Fruit fly (Drosophila melanogaster) whole organism, pupa: ENCODE data around the gene Ctr1A.
A peak's percentile ranks its signal among the peaks of the same experiment; 100 is the strongest.

Experiments
- CG10348 ChIP-seq: fragments of 200-800 bp; sonication (Bioruptor generic); IDR thresholded peaks from 2 replicates; pipeline ENCODE4 v1.3.6; 2022; ENCODE audit warnings: missing biosample characterization, missing genetic modification characterization
- CG12605 ChIP-seq: fragments of 200-800 bp; sonication (Bioruptor generic); IDR thresholded peaks from 2 replicates; pipeline ENCODE4 v1.3.6; 2022; ENCODE audit warnings: missing biosample characterization, missing genetic modification characterization
- CG13204 ChIP-seq: fragments of 200-800 bp; sonication (Bioruptor generic); optimal IDR thresholded peaks from 2 replicates; lab custom pipeline; 2018; ENCODE audit warnings: missing biosample characterization, mild to moderate bottlenecking, missing genetic modification characterization, moderate library complexity
- CG14655 ChIP-seq: fragments of 200-800 bp; sonication (Bioruptor generic); optimal IDR thresholded peaks from 3 replicates; lab custom pipeline; 2017; ENCODE audit warnings: mild to moderate bottlenecking, missing biosample characterization, missing genetic modification reagents, missing genetic modification characterization
- CG15710 ChIP-seq: fragments of 200-800 bp; sonication (Bioruptor generic); optimal IDR thresholded peaks from 2 replicates; lab custom pipeline; 2018; ENCODE audit warnings: missing biosample characterization, mild to moderate bottlenecking, missing genetic modification characterization, moderate library complexity
- CG17806 ChIP-seq: fragments of 200-800 bp; sonication (Bioruptor generic); optimal IDR thresholded peaks from 2 replicates; lab custom pipeline; 2018; ENCODE audit warnings: missing biosample characterization, mild to moderate bottlenecking, missing genetic modification characterization, moderate library complexity
- CG32121 ChIP-seq: fragments of 200-800 bp; sonication (Bioruptor generic); IDR thresholded peaks from 2 replicates; pipeline ENCODE4 v1.3.6; 2022; ENCODE audit warnings: missing biosample characterization, missing genetic modification characterization
- CG34367 ChIP-seq: fragments of 200-800 bp; sonication (Bioruptor generic); optimal IDR thresholded peaks from 2 replicates; lab custom pipeline; 2018; ENCODE audit warnings: missing biosample characterization, mild to moderate bottlenecking, missing genetic modification characterization
- CG4496 ChIP-seq: fragments of 200-800 bp; sonication (Bioruptor generic); IDR thresholded peaks from 3 replicates; pipeline ENCODE4 v1.3.6; 2022; ENCODE audit warnings: missing biosample characterization, missing genetic modification characterization
- CG8159 ChIP-seq: fragments of 200-800 bp; sonication (Bioruptor generic); optimal IDR thresholded peaks from 3 replicates; lab custom pipeline; 2018; ENCODE audit warnings: missing biosample characterization, mild to moderate bottlenecking, missing genetic modification characterization, moderate library complexity
- CG8301 ChIP-seq: fragments of 200-800 bp; sonication (Bioruptor generic); optimal IDR thresholded peaks from 2 replicates; lab custom pipeline; 2018; ENCODE audit warnings: missing biosample characterization, mild to moderate bottlenecking, missing genetic modification characterization
- CG9948 ChIP-seq: fragments of 200-800 bp; sonication (Bioruptor generic); optimal IDR thresholded peaks from 2 replicates; lab custom pipeline; 2018; ENCODE audit warnings: missing biosample characterization, mild to moderate bottlenecking, missing genetic modification characterization, moderate library complexity
- D1 ChIP-seq: fragments of 200-800 bp; sonication (Bioruptor generic); optimal IDR thresholded peaks from 2 replicates; lab custom pipeline; 2018; ENCODE audit warnings: missing biosample characterization, mild to moderate bottlenecking, missing genetic modification characterization, moderate library complexity
- EcR ChIP-seq: fragments of 200-800 bp; sonication (Bioruptor generic); optimal IDR thresholded peaks from 3 replicates; lab custom pipeline; 2019; ENCODE audit warnings: missing biosample characterization, missing genetic modification characterization, mild to moderate bottlenecking, moderate library complexity, missing genetic modification reagents
- Ets98B ChIP-seq: fragments of 200-800 bp; sonication (Bioruptor generic); IDR thresholded peaks from 2 replicates; pipeline ENCODE4 v1.3.6; 2022; ENCODE audit warnings: missing biosample characterization, missing genetic modification characterization
- Pif1A ChIP-seq: fragments of 200-800 bp; sonication (Bioruptor generic); optimal IDR thresholded peaks from 3 replicates; lab custom pipeline; 2016; ENCODE audit warnings: missing biosample characterization, missing genetic modification characterization
- Pif1B ChIP-seq: fragments of 200-800 bp; sonication (Bioruptor generic); optimal IDR thresholded peaks from 3 replicates; lab custom pipeline; 2016; ENCODE audit warnings: missing biosample characterization, missing genetic modification characterization
- Snoo ChIP-seq: fragments of 200-800 bp; sonication (Bioruptor generic); optimal IDR thresholded peaks from 3 replicates; lab custom pipeline; 2017; ENCODE audit warnings: missing biosample characterization, mild to moderate bottlenecking, missing genetic modification characterization, inconsistent platforms
- fd96Ca ChIP-seq: fragments of 200-800 bp; sonication (Bioruptor generic); IDR thresholded peaks from 3 replicates; pipeline ENCODE4 v1.3.6; 2022; ENCODE audit warnings: missing biosample characterization, missing genetic modification characterization
- gl ChIP-seq: fragments of 200-800 bp; sonication (Bioruptor generic); optimal IDR thresholded peaks from 2 replicates; lab custom pipeline; 2018; ENCODE audit warnings: missing biosample characterization, mild to moderate bottlenecking, missing genetic modification characterization
- rn ChIP-seq: fragments of 200-800 bp; sonication (Bioruptor generic); IDR thresholded peaks from 2 replicates; pipeline ENCODE4 v1.3.6; 2022; ENCODE audit warnings: missing biosample characterization, missing genetic modification characterization

Ctr1A gene

dm6 chrX:6624977-6625591 is 36.4 kb upstream of the Ctr1A start:
- no peak for TF ChIP-seq CG10348 (GFP tag; lab: Robert Waterston, UW)
- no peak for TF ChIP-seq CG15710
- no peak for TF ChIP-seq gl (tag; lab: Kevin White, UChicago)
- TF ChIP-seq CG13204: no peak
- peak; percentile 28 for TF ChIP-seq CG14655 (GFP tag; lab: Kevin White, UChicago)
- no peak for TF ChIP-seq CG12605 (GFP tag; lab: Robert Waterston, UW)
- peak; percentile 5 for TF ChIP-seq CG8301
- no peak for TF ChIP-seq CG32121
- TF ChIP-seq rn (GFP tag; lab: Robert Waterston, UW): no peak
- no peak for TF ChIP-seq EcR (GFP tag; lab: Kevin White, UChicago)
- no peak for TF ChIP-seq fd96Ca (GFP tag; lab: Robert Waterston, UW)
- no peak for TF ChIP-seq D1 (tag; lab: Kevin White, UChicago)
- no peak for TF ChIP-seq Snoo (tag; lab: Kevin White, UChicago)
- TF ChIP-seq CG34367 (tag; lab: Kevin White, UChicago): no peak
- no peak for TF ChIP-seq Pif1A (GFP tag; lab: Kevin White, UChicago)
- peak; percentile 27 for TF ChIP-seq CG9948 (tag; lab: Kevin White, UChicago)
- no peak for TF ChIP-seq CG8159
- no peak for TF ChIP-seq Ets98B (GFP tag; lab: Robert Waterston, UW)
- no peak for TF ChIP-seq Pif1B (GFP tag; lab: Kevin White, UChicago)
- TF ChIP-seq CG17806 (tag; lab: Kevin White, UChicago): peak; percentile 27
- no peak for TF ChIP-seq CG4496

- TF ChIP-seq CG10348 (GFP tag; lab: Robert Waterston, UW) (no peak), CG32121 (peak; percentile 48; the same call in 1 of the 2 replicates), fd96Ca (GFP tag; lab: Robert Waterston, UW) (peak; percentile 78), CG17806 (tag; lab: Kevin White, UChicago) (peak; percentile 16), Pif1A (GFP tag; lab: Kevin White, UChicago) (peak; percentile 78), rn (GFP tag; lab: Robert Waterston, UW) (no peak; the same call in 1 of the 2 replicates), CG15710 (peak; percentile 26), Ets98B (GFP tag; lab: Robert Waterston, UW) (peak; percentile 57), CG9948 (tag; lab: Kevin White, UChicago) (peak; percentile 14), CG8301 (peak; percentile 33), CG13204 (peak; percentile 46), Pif1B (GFP tag; lab: Kevin White, UChicago) (peak; percentile 55), CG14655 (GFP tag; lab: Kevin White, UChicago) (peak; percentile 67), CG4496 (peak; percentile 79), CG12605 (GFP tag; lab: Robert Waterston, UW) (peak; percentile 88), gl (tag; lab: Kevin White, UChicago) (peak; percentile 73), D1 (tag; lab: Kevin White, UChicago) (no peak), Snoo (tag; lab: Kevin White, UChicago) (no peak), EcR (GFP tag; lab: Kevin White, UChicago) (no peak), CG8159 (peak; percentile 32), CG34367 (tag; lab: Kevin White, UChicago) (peak; percentile 24)
- TF ChIP-seq, all 21 proteins: peak for 16
Observed at dm6 chrX:6631885-6632284, 29.6 kb upstream of the Ctr1A start.

- no peak for TF ChIP-seq CG8159
- no peak for TF ChIP-seq CG15710
- TF ChIP-seq CG14655 (GFP tag; lab: Kevin White, UChicago): no peak
- no peak for TF ChIP-seq CG17806 (tag; lab: Kevin White, UChicago)
- no peak for TF ChIP-seq fd96Ca (GFP tag; lab: Robert Waterston, UW)
- TF ChIP-seq CG34367 (tag; lab: Kevin White, UChicago): no peak
- no peak for TF ChIP-seq Pif1B (GFP tag; lab: Kevin White, UChicago)
- TF ChIP-seq Snoo (tag; lab: Kevin White, UChicago): no peak
- TF ChIP-seq CG32121: no peak
- TF ChIP-seq CG13204: no peak
- no peak for TF ChIP-seq gl (tag; lab: Kevin White, UChicago)
- no peak for TF ChIP-seq Pif1A (GFP tag; lab: Kevin White, UChicago)
- no peak for TF ChIP-seq CG8301
- no peak for TF ChIP-seq CG12605 (GFP tag; lab: Robert Waterston, UW)
Observed at dm6 chrX:6633659-6634058, 27.8 kb upstream of the Ctr1A start, which contains the start of gene CG14443. CG14443 (plus strand) TSS chrX:6633959.

- no peak for TF ChIP-seq gl (tag; lab: Kevin White, UChicago)
- no peak for TF ChIP-seq CG12605 (GFP tag; lab: Robert Waterston, UW)
- no peak for TF ChIP-seq CG8159
Observed at dm6 chrX:6638123-6638522, 23.3 kb upstream of the Ctr1A start.

- TF ChIP-seq Snoo (tag; lab: Kevin White, UChicago) (no peak), CG10348 (GFP tag; lab: Robert Waterston, UW) (no peak), CG14655 (GFP tag; lab: Kevin White, UChicago) (peak; percentile 57), EcR (GFP tag; lab: Kevin White, UChicago) (no peak), CG9948 (tag; lab: Kevin White, UChicago) (peak; percentile 10), CG8159 (peak; percentile 3), CG15710 (peak; percentile 3), Ets98B (GFP tag; lab: Robert Waterston, UW) (peak; percentile 50; the same call in 1 of the 2 replicates), CG8301 (peak; percentile 56), D1 (tag; lab: Kevin White, UChicago) (no peak), rn (GFP tag; lab: Robert Waterston, UW) (no peak), CG12605 (GFP tag; lab: Robert Waterston, UW) (peak; percentile 30; the same call in 1 of the 2 replicates), CG13204 (no peak), Pif1A (GFP tag; lab: Kevin White, UChicago) (peak; percentile 43), CG32121 (peak; percentile 39; the same call in 1 of the 2 replicates), fd96Ca (GFP tag; lab: Robert Waterston, UW) (peak; percentile 81), gl (tag; lab: Kevin White, UChicago) (no peak), Pif1B (GFP tag; lab: Kevin White, UChicago) (peak; percentile 14), CG17806 (tag; lab: Kevin White, UChicago) (peak; percentile 8), CG34367 (tag; lab: Kevin White, UChicago) (no peak), CG4496 (peak; percentile 71; the same call in 2 of the 3 replicates)
Observed at dm6 chrX:6641602-6642001, 19.8 kb upstream of the Ctr1A start.
